Fruit fly (Drosophila melanogaster) whole organism: ENCODE measurements around the gene Icmt.

Experiments used
- CG8478 ChIP-seq: fragments of >200 bp; optimal IDR thresholded peaks from 2 replicates; lab custom pipeline; 2018; ENCODE audit warnings: inconsistent platforms
- pan ChIP-seq: fragments of >200 bp; optimal IDR thresholded peaks from 2 replicates; lab custom pipeline; 2017
- psq ChIP-seq: fragments of >200 bp; optimal IDR thresholded peaks from 2 replicates; lab custom pipeline; 2017

DNA sequence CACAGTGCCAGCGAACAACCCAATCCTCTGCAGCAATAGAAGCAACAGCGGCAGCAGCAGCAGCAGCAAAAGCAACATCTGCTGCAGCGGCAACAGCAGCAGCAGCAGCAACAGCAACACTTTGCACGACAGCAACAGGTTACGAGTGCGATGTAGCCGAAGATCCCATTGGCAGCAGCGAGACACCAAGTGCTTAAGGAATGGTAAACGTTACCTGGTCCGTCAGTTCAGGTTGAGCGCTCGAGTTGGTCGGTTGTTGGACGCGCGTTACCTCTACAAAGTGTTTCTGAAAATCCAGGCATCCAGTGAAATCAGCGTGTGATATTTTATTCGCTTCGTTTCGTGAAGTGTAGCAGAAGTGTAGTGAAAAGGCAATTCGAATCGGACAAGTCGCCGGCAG lies 10.7 kb downstream of the Icmt start, which contains the start of gene CG17672:
- TF ChIP-seq psq (lab: Kevin White, UChicago) (no peak), pan (lab: Kevin White, UChicago) (no peak), CG8478 (lab: Kevin White, UChicago) (no peak)
